Fruit fly (Drosophila melanogaster) whole organism, embryonic: ENCODE data around the gene InR.
A peak's percentile ranks its signal among the peaks of the same experiment; 100 is the strongest.

Source experiments
- Bteb2 ChIP-seq: fragments of 200-800 bp; sonication (Bioruptor generic); optimal IDR thresholded peaks from 2 replicates; lab custom pipeline; 2016; ENCODE audit warnings: missing biosample characterization, missing genetic modification characterization
- CG12299 ChIP-seq: fragments of 200-800 bp; sonication (Bioruptor generic); optimal IDR thresholded peaks from 2 replicates; lab custom pipeline; 2018; ENCODE audit warnings: missing biosample characterization, mild to moderate bottlenecking, missing genetic modification characterization
- CG12744 ChIP-seq: fragments of 200-800 bp; sonication (Bioruptor generic); optimal IDR thresholded peaks from 2 replicates; lab custom pipeline; 2016; ENCODE audit warnings: missing biosample characterization, missing genetic modification characterization
- CG13894 ChIP-seq: fragments of 200-800 bp; sonication (Bioruptor generic); optimal IDR thresholded peaks from 3 replicates; lab custom pipeline; 2018; ENCODE audit warnings: missing biosample characterization, mild to moderate bottlenecking, missing genetic modification characterization, moderate library complexity
- CG14667 ChIP-seq: fragments of 200-800 bp; sonication (Bioruptor generic); IDR thresholded peaks from 2 replicates; pipeline ENCODE4 v1.3.6; 2022; ENCODE audit warnings: missing biosample characterization, missing genetic modification characterization
- CG15269 ChIP-seq: fragments of 200-800 bp; sonication (Bioruptor generic); optimal IDR thresholded peaks from 2 replicates; lab custom pipeline; 2018; ENCODE audit warnings: missing biosample characterization, mild to moderate bottlenecking, missing genetic modification characterization, moderate library complexity
- CG15601 ChIP-seq: fragments of 200-800 bp; sonication (Bioruptor generic); optimal IDR thresholded peaks from 3 replicates; lab custom pipeline; 2019; ENCODE audit warnings: missing biosample characterization, mild to moderate bottlenecking, missing genetic modification characterization, moderate library complexity
- CG2199 ChIP-seq: fragments of 200-800 bp; sonication (Bioruptor generic); IDR thresholded peaks from 3 replicates; pipeline ENCODE4 v1.3.6; 2022; ENCODE audit warnings: missing biosample characterization, missing genetic modification characterization
- CG2678 ChIP-seq: fragments of 200-800 bp; sonication (Bioruptor generic); optimal IDR thresholded peaks from 3 replicates; lab custom pipeline; 2019; ENCODE audit warnings: missing biosample characterization, mild to moderate bottlenecking, missing genetic modification characterization, moderate library complexity
- CG3163 ChIP-seq: fragments of 200-800 bp; sonication (Bioruptor generic); optimal IDR thresholded peaks from 3 replicates; lab custom pipeline; 2016; ENCODE audit warnings: missing biosample characterization, missing genetic modification characterization
- CG3281 ChIP-seq: fragments of 200-800 bp; sonication (Bioruptor generic); optimal IDR thresholded peaks from 3 replicates; lab custom pipeline; 2017; ENCODE audit warnings: missing biosample characterization, mild to moderate bottlenecking, missing genetic modification characterization
- CG33213 ChIP-seq: fragments of 200-800 bp; sonication (Bioruptor generic); optimal IDR thresholded peaks from 3 replicates; lab custom pipeline; 2016; ENCODE audit warnings: missing biosample characterization, missing genetic modification characterization
- CG4360 ChIP-seq: fragments of 200-800 bp; sonication (Bioruptor generic); IDR thresholded peaks from 2 replicates; pipeline ENCODE4 v1.3.6; 2022; ENCODE audit warnings: missing biosample characterization, missing genetic modification characterization
- CG4424 ChIP-seq: fragments of 200-800 bp; sonication (Bioruptor generic); optimal IDR thresholded peaks from 3 replicates; lab custom pipeline; 2016; ENCODE audit warnings: missing biosample characterization, missing genetic modification characterization
- CG4820 ChIP-seq: fragments of 200-800 bp; sonication (Bioruptor generic); optimal IDR thresholded peaks from 3 replicates; lab custom pipeline; 2016; ENCODE audit warnings: missing biosample characterization, missing genetic modification characterization
- CG4854 ChIP-seq: fragments of 200-800 bp; sonication (Bioruptor generic); optimal IDR thresholded peaks from 2 replicates; lab custom pipeline; 2016; ENCODE audit warnings: missing biosample characterization, missing genetic modification characterization, inconsistent platforms
- CG7372 ChIP-seq: fragments of 200-800 bp; sonication (Bioruptor generic); IDR thresholded peaks from 2 replicates; pipeline ENCODE4 v1.3.6; 2022; ENCODE audit warnings: missing biosample characterization, missing genetic modification characterization
- CG7745 ChIP-seq: fragments of 200-800 bp; sonication (Bioruptor generic); optimal IDR thresholded peaks from 2 replicates; lab custom pipeline; 2018; ENCODE audit warnings: missing biosample characterization, mild to moderate bottlenecking, missing genetic modification characterization, moderate library complexity
- CG8359 ChIP-seq: fragments of 200-800 bp; sonication (Bioruptor generic); optimal IDR thresholded peaks from 2 replicates; lab custom pipeline; 2017; ENCODE audit warnings: missing biosample characterization, mild to moderate bottlenecking, missing genetic modification characterization, borderline replicate concordance
- CG8924 ChIP-seq: fragments of 200-800 bp; optimal IDR thresholded peaks from 3 replicates; lab custom pipeline; 2019; ENCODE audit warnings: missing biosample characterization, mild to moderate bottlenecking, missing genetic modification characterization, moderate library complexity
- CG9797 ChIP-seq: fragments of 200-800 bp; sonication (Bioruptor generic); optimal IDR thresholded peaks from 3 replicates; lab custom pipeline; 2018; ENCODE audit warnings: missing biosample characterization, mild to moderate bottlenecking, missing genetic modification characterization
- Dref ChIP-seq: fragments of 200-800 bp; sonication (Bioruptor generic); IDR thresholded peaks from 2 replicates; pipeline ENCODE4 v1.3.6; 2022; ENCODE audit warnings: missing biosample characterization, missing genetic modification characterization
- Ets65A ChIP-seq: fragments of 200-800 bp; sonication (Bioruptor generic); peaks from one replicate; lab custom pipeline; 2016; ENCODE audit warnings: missing biosample characterization, missing genetic modification characterization
- Gsc ChIP-seq: fragments of 200-800 bp; sonication (Bioruptor generic); IDR thresholded peaks from 2 replicates; pipeline ENCODE4 v1.3.6; 2022; ENCODE audit warnings: missing biosample characterization, missing genetic modification characterization
- Hand ChIP-seq: fragments of 200-800 bp; sonication (Bioruptor generic); optimal IDR thresholded peaks from 2 replicates; lab custom pipeline; 2017; ENCODE audit warnings: mild to moderate bottlenecking, missing biosample characterization, missing genetic modification reagents, missing genetic modification characterization
- Hr51 ChIP-seq, 2 experiments: fragments of 200-800 bp; sonication (Bioruptor generic); optimal IDR thresholded peaks; 2 replicates in 1 of 2; 3 replicates in 1 of 2; lab custom pipeline; 2016 to 2018; ENCODE audit warnings: missing biosample characterization in 2 of 2, missing genetic modification characterization in 2 of 2, mild to moderate bottlenecking in 1 of 2, moderate library complexity in 1 of 2
- Hsf ChIP-seq: fragments of 200-800 bp; sonication (Bioruptor generic); optimal IDR thresholded peaks from 3 replicates; lab custom pipeline; 2016; ENCODE audit warnings: missing biosample characterization, missing genetic modification characterization
- Kr ChIP-seq: fragments of 200-800 bp; sonication (Bioruptor generic); optimal IDR thresholded peaks from 2 replicates; lab custom pipeline; 2017; ENCODE audit warnings: missing biosample characterization, mild to moderate bottlenecking, missing genetic modification characterization
- Lpt ChIP-seq: fragments of >200 bp; optimal IDR thresholded peaks from 2 replicates; lab custom pipeline; 2018; ENCODE audit warnings: missing biosample characterization, missing genetic modification characterization
- Myb ChIP-seq: fragments of 200-800 bp; sonication (Bioruptor generic); optimal IDR thresholded peaks from 2 replicates; lab custom pipeline; 2016; ENCODE audit warnings: missing biosample characterization, missing genetic modification characterization
- NFAT ChIP-seq: fragments of 200-800 bp; sonication (Bioruptor generic); IDR thresholded peaks from 2 replicates; pipeline ENCODE4 v1.3.6; 2022; ENCODE audit warnings: missing biosample characterization, missing genetic modification characterization
- Nf-YC ChIP-seq: fragments of 200-800 bp; optimal IDR thresholded peaks from 3 replicates; lab custom pipeline; 2019; ENCODE audit warnings: missing biosample characterization, mild to moderate bottlenecking, missing genetic modification characterization, moderate library complexity
- Sry-δ ChIP-seq: fragments of 200-800 bp; sonication (Bioruptor generic); optimal IDR thresholded peaks from 2 replicates; lab custom pipeline; 2016; ENCODE audit warnings: missing biosample characterization, missing genetic modification characterization
- Usf ChIP-seq: fragments of 200-800 bp; sonication (Bioruptor generic); optimal IDR thresholded peaks from 2 replicates; lab custom pipeline; 2017; ENCODE audit warnings: missing genotype, missing biosample characterization, missing genetic modification characterization
- YL-1 ChIP-seq: fragments of 200-800 bp; sonication (Bioruptor generic); optimal IDR thresholded peaks from 3 replicates; lab custom pipeline; 2017; ENCODE audit warnings: missing biosample characterization, mild to moderate bottlenecking, missing genetic modification characterization
- ab ChIP-seq: fragments of 200-800 bp; sonication (Bioruptor generic); optimal IDR thresholded peaks from 2 replicates; lab custom pipeline; 2016; ENCODE audit warnings: missing biosample characterization, missing genetic modification characterization
- al ChIP-seq: fragments of 200-800 bp; sonication (Bioruptor generic); IDR thresholded peaks from 2 replicates; pipeline ENCODE4 v1.3.6; 2022; ENCODE audit warnings: missing biosample characterization, missing genetic modification characterization
- bbx ChIP-seq: fragments of 200-800 bp; sonication (Bioruptor generic); IDR thresholded peaks from 2 replicates; pipeline ENCODE4 v1.3.6; 2022; ENCODE audit warnings: missing biosample characterization, missing genetic modification characterization; ENCODE audit not compliant: partially characterized antibody
- bigmax ChIP-seq: fragments of 200-800 bp; sonication (Bioruptor generic); optimal IDR thresholded peaks from 2 replicates; lab custom pipeline; 2018; ENCODE audit warnings: missing biosample characterization, mild to moderate bottlenecking, missing genetic modification characterization
- croc ChIP-seq: fragments of 200-800 bp; sonication (Bioruptor generic); conservative IDR thresholded peaks from 3 replicates; pipeline ENCODE4 v1.3.6; 2022; ENCODE audit warnings: missing biosample characterization, missing genetic modification characterization
- dati ChIP-seq: fragments of 200-800 bp; sonication (Bioruptor generic); IDR thresholded peaks from 2 replicates; pipeline ENCODE4 v1.3.6; 2022; ENCODE audit warnings: missing biosample characterization, missing genetic modification characterization
- disco-r ChIP-seq: fragments of 200-800 bp; sonication (Bioruptor generic); optimal IDR thresholded peaks from 2 replicates; lab custom pipeline; 2016; ENCODE audit warnings: missing biosample characterization, missing genetic modification characterization
- ewg ChIP-seq: fragments of 200-800 bp; sonication (Bioruptor generic); optimal IDR thresholded peaks from 3 replicates; lab custom pipeline; 2017; ENCODE audit warnings: mild to moderate bottlenecking, missing biosample characterization, missing genetic modification reagents, missing genetic modification characterization
- gcm ChIP-seq: fragments of 200-800 bp; sonication (Bioruptor generic); optimal IDR thresholded peaks from 2 replicates; lab custom pipeline; 2019; ENCODE audit warnings: missing biosample characterization, mild to moderate bottlenecking, missing genetic modification characterization, moderate library complexity
- ham ChIP-seq: fragments of 200-800 bp; sonication (Bioruptor generic); IDR thresholded peaks from 2 replicates; pipeline ENCODE4 v1.3.6; 2022; ENCODE audit warnings: missing biosample characterization, missing genetic modification characterization
- nerfin-1 ChIP-seq: fragments of 200-800 bp; sonication (Bioruptor generic); optimal IDR thresholded peaks from 3 replicates; lab custom pipeline; 2019; ENCODE audit warnings: missing biosample characterization, mild to moderate bottlenecking, missing genetic modification characterization, moderate library complexity
- pnt ChIP-seq: fragments of 200-800 bp; sonication (Bioruptor generic); optimal IDR thresholded peaks from 3 replicates; lab custom pipeline; 2016; ENCODE audit warnings: missing biosample characterization, missing genetic modification characterization
- pros ChIP-seq: fragments of 200-800 bp; sonication (Bioruptor generic); optimal IDR thresholded peaks from 3 replicates; lab custom pipeline; 2019; ENCODE audit warnings: missing biosample characterization, mild to moderate bottlenecking, missing genetic modification characterization, moderate library complexity
- sisA ChIP-seq: fragments of 200-800 bp; sonication (Bioruptor generic); IDR thresholded peaks from 2 replicates; pipeline ENCODE4 v1.3.6; 2022; ENCODE audit warnings: missing biosample characterization, missing genetic modification characterization
- sqz ChIP-seq: fragments of 200-800 bp; sonication (Bioruptor generic); optimal IDR thresholded peaks from 3 replicates; lab custom pipeline; 2018; ENCODE audit warnings: missing biosample characterization, mild to moderate bottlenecking, missing genetic modification characterization
- vfl ChIP-seq: fragments of 200-800 bp; sonication (Bioruptor generic); optimal IDR thresholded peaks from 2 replicates; lab custom pipeline; 2016; ENCODE audit warnings: missing biosample characterization, missing genetic modification characterization

InR gene

dm6 chr3R:21619117-21619650 is at the start of gene InR (continued):
- TF ChIP-seq CG15269 (tag; lab: Kevin White, UChicago) (peak; percentile 58), ab (GFP tag; lab: Kevin White, UChicago) (no peak), Bteb2 (GFP tag; lab: Kevin White, UChicago) (peak; percentile 59), dati (GFP tag; lab: Robert Waterston, UW) (no peak), CG12299 (no peak), Hr51 (GFP tag; optimal IDR thresholded peaks at IDR 0.05; lab: Kevin White, UChicago) (peak; percentile 51 to 75), Gsc (GFP tag; lab: Robert Waterston, UW) (no peak), bigmax (GFP tag; lab: Kevin White, UChicago) (peak; percentile 56), CG12744 (peak; percentile 70), sqz (GFP tag; lab: Kevin White, UChicago) (peak; percentile 66), CG7372 (GFP tag; lab: Robert Waterston, UW) (no peak), CG7745 (tag; lab: Kevin White, UChicago) (no peak), gcm (GFP tag; lab: Kevin White, UChicago) (peak; percentile 65), Kr (GFP tag; lab: Kevin White, UChicago) (no peak), CG4424 (GFP tag; lab: Kevin White, UChicago) (peak; percentile 46), ham (GFP tag; lab: Robert Waterston, UW) (no peak), CG9797 (GFP tag; lab: Kevin White, UChicago) (peak; percentile 10), Nf-YC (tag; lab: Kevin White, UChicago) (peak; percentile 39), sisA (GFP tag; lab: Robert Waterston, UW) (no peak), CG4854 (GFP tag; lab: Kevin White, UChicago) (peak; percentile 14), Hsf (GFP tag; lab: Kevin White, UChicago) (peak; percentile 74), CG15601 (no peak), CG2678 (peak; percentile 26), Lpt (GFP tag; lab: Kevin White, UChicago) (no peak), pnt (GFP tag; lab: Kevin White, UChicago) (peak; percentile 74), nerfin-1 (tag; lab: Kevin White, UChicago) (peak; percentile 64), pros (GFP tag; lab: Kevin White, UChicago) (no peak), CG4820 (GFP tag; lab: Kevin White, UChicago) (peak; percentile 54), CG3281 (GFP tag; lab: Kevin White, UChicago) (peak; percentile 40), CG2199 (GFP tag; lab: Robert Waterston, UW) (no peak), croc (peak; percentile 22; the same call in 1 of the 3 replicates), CG33213 (GFP tag; lab: Kevin White, UChicago) (peak; percentile 84), CG13894 (tag; lab: Kevin White, UChicago) (peak; percentile 78), CG4360 (GFP tag; lab: Robert Waterston, UW) (no peak), bbx (GFP tag; lab: Robert Waterston, UW) (no peak), CG3163 (GFP tag; lab: Kevin White, UChicago) (peak; percentile 72), CG8924 (tag; lab: Kevin White, UChicago) (peak; percentile 41), Ets65A (GFP tag; lab: Kevin White, UChicago) (peak; percentile 98), Sry-δ (GFP tag; lab: Kevin White, UChicago) (peak; percentile 44), disco-r (GFP tag; lab: Kevin White, UChicago) (no peak), Usf (GFP tag; lab: Kevin White, UChicago) (peak; percentile 25), Dref (GFP tag; lab: Robert Waterston, UW) (no peak), al (no peak), YL-1 (peak; percentile 62), vfl (GFP tag; lab: Kevin White, UChicago) (peak; percentile 72), NFAT (GFP tag; lab: Robert Waterston, UW) (no peak), ewg (GFP tag; lab: Kevin White, UChicago) (peak; percentile 39), CG14667 (no peak), Myb (GFP tag; lab: Kevin White, UChicago) (peak; percentile 87), CG8359 (peak; percentile 100), Hand (peak; percentile 67)
